Worm (Caenorhabditis elegans) whole organism, L2 larva: Measurements from ENCODE around the gene Y69H2.7.

Source experiments
- C34F6.9 ChIP-seq: fragments of 150-350 bp; optimal IDR thresholded peaks from 2 replicates; lab custom pipeline; 2014; ENCODE audit warnings: missing biosample characterization, missing genetic modification characterization
- R02D3.7 ChIP-seq: fragments of 150-350 bp; optimal IDR thresholded peaks from 2 replicates; lab custom pipeline; 2014; ENCODE audit warnings: missing biosample characterization, missing genetic modification characterization
- Y55F3AM.14 ChIP-seq: fragments of 200-800 bp; sonication (Bioruptor generic); optimal IDR thresholded peaks from 2 replicates; lab custom pipeline; 2018; ENCODE audit warnings: mild to moderate bottlenecking, missing genetic modification characterization, missing compliant biosample characterization
- ZK546.5 ChIP-seq: sonication (generic microtip); optimal IDR thresholded peaks from 2 replicates; lab custom pipeline; 2017; ENCODE audit warnings: missing biosample characterization, missing genetic modification characterization
- alr-1 ChIP-seq: fragments of 150-350 bp; optimal IDR thresholded peaks from 2 replicates; lab custom pipeline; 2014; ENCODE audit warnings: missing biosample characterization, missing genetic modification characterization
- ama-1 ChIP-seq: fragments of 150-350 bp; optimal IDR thresholded peaks from 2 replicates; lab custom pipeline; 2018; ENCODE audit warnings: inconsistent platforms
- ceh-16 ChIP-seq: fragments of 150-350 bp; optimal IDR thresholded peaks from 2 replicates; lab custom pipeline; 2014; ENCODE audit warnings: missing biosample characterization, missing genetic modification characterization
- ceh-82 ChIP-seq: fragments of 150-350 bp; optimal IDR thresholded peaks from 2 replicates; lab custom pipeline; 2014; ENCODE audit warnings: missing biosample characterization, missing genetic modification characterization
- crh-2 ChIP-seq: sonication (generic microtip); optimal IDR thresholded peaks from 2 replicates; lab custom pipeline; 2017; ENCODE audit warnings: missing biosample characterization, missing genetic modification characterization
- elt-1 ChIP-seq: fragments of 150-350 bp; optimal IDR thresholded peaks from 2 replicates; lab custom pipeline; 2014; ENCODE audit warnings: missing biosample characterization, missing genetic modification characterization
- elt-3 ChIP-seq: sonication (generic microtip); optimal IDR thresholded peaks from 2 replicates; lab custom pipeline; 2017; ENCODE audit warnings: missing biosample characterization, missing genetic modification characterization
- fos-1 ChIP-seq: fragments of 150-350 bp; optimal IDR thresholded peaks from 2 replicates; lab custom pipeline; 2014; ENCODE audit warnings: missing biosample characterization, missing genetic modification characterization
- gmeb-1 ChIP-seq: fragments of 150-350 bp; optimal IDR thresholded peaks from 2 replicates; lab custom pipeline; 2014; ENCODE audit warnings: missing biosample characterization, missing genetic modification characterization
- lin-13 ChIP-seq: fragments of 150-350 bp; optimal IDR thresholded peaks from 2 replicates; lab custom pipeline; 2014; ENCODE audit warnings: missing biosample characterization, missing genetic modification reagents, missing genetic modification characterization
- lin-39 ChIP-seq: fragments of 150-350 bp; optimal IDR thresholded peaks from 2 replicates; lab custom pipeline; 2014; ENCODE audit warnings: missing biosample characterization, missing genetic modification reagents, missing genetic modification characterization
- lsy-2 ChIP-seq, 2 experiments: fragments of 150-350 bp in 1 of 2; sonication (generic microtip) in 1 of 2; optimal IDR thresholded peaks; 2 replicates each; lab custom pipeline; 2014 to 2017; ENCODE audit warnings: missing biosample characterization in 2 of 2, missing genetic modification characterization in 2 of 2
- mbf-1 ChIP-seq: sonication (generic microtip); optimal IDR thresholded peaks from 2 replicates; lab custom pipeline; 2017; ENCODE audit warnings: missing biosample characterization, missing genetic modification characterization
- mdl-1 ChIP-seq, 2 experiments: fragments of 150-350 bp in 1 of 2; sonication (generic microtip) in 1 of 2; optimal IDR thresholded peaks; 2 replicates each; lab custom pipeline; 2017; ENCODE audit warnings: missing biosample characterization in 2 of 2, missing genetic modification characterization in 2 of 2
- nhr-11 ChIP-seq: fragments of 150-350 bp; optimal IDR thresholded peaks from 2 replicates; lab custom pipeline; 2014; ENCODE audit warnings: missing biosample characterization, missing genetic modification characterization
- nhr-12 ChIP-seq: fragments of 150-350 bp; optimal IDR thresholded peaks from 2 replicates; lab custom pipeline; 2014; ENCODE audit warnings: missing biosample characterization, missing genetic modification characterization
- nhr-129 ChIP-seq: fragments of 150-350 bp; optimal IDR thresholded peaks from 2 replicates; lab custom pipeline; 2014; ENCODE audit warnings: missing biosample characterization, missing genetic modification characterization
- nhr-23 ChIP-seq: fragments of 150-350 bp; optimal IDR thresholded peaks from 2 replicates; lab custom pipeline; 2014; ENCODE audit warnings: missing biosample characterization, missing genetic modification reagents, missing genetic modification characterization
- nhr-237 ChIP-seq: fragments of 150-350 bp; optimal IDR thresholded peaks from 2 replicates; lab custom pipeline; 2014; ENCODE audit warnings: missing biosample characterization, missing genetic modification characterization
- nhr-25 ChIP-seq: fragments of 150-350 bp; sonication (generic microtip); optimal IDR thresholded peaks from 3 replicates; lab custom pipeline; 2014; ENCODE audit warnings: missing biosample characterization, missing genetic modification characterization
- peb-1 ChIP-seq: fragments of 150-350 bp; optimal IDR thresholded peaks from 2 replicates; lab custom pipeline; 2014; ENCODE audit warnings: missing biosample characterization, missing genetic modification characterization
- sem-4 ChIP-seq: fragments of 150-350 bp; optimal IDR thresholded peaks from 2 replicates; lab custom pipeline; 2014; ENCODE audit warnings: missing biosample characterization, missing genetic modification reagents, missing genetic modification characterization
- sma-3 ChIP-seq: sonication (generic microtip); optimal IDR thresholded peaks from 2 replicates; lab custom pipeline; 2016; ENCODE audit warnings: missing genetic modification reagents, missing genetic modification characterization, missing compliant biosample characterization
- sma-9 ChIP-seq, 2 experiments: fragments of 150-350 bp in 1 of 2; sonication (generic microtip) in 1 of 2; optimal IDR thresholded peaks; 2 replicates each; lab custom pipeline; 2014 to 2016; ENCODE audit warnings: missing genetic modification characterization in 2 of 2, mild to moderate bottlenecking in 1 of 2, missing biosample characterization in 1 of 2, missing compliant biosample characterization in 1 of 2, missing genetic modification reagents in 1 of 2, moderate library complexity in 1 of 2
- snpc-4 ChIP-seq: fragments of 150-350 bp; optimal IDR thresholded peaks from 2 replicates; lab custom pipeline; 2014; ENCODE audit warnings: missing biosample characterization, missing genetic modification characterization
- unc-39 ChIP-seq: fragments of 150-350 bp; optimal IDR thresholded peaks from 2 replicates; lab custom pipeline; 2014; ENCODE audit warnings: missing biosample characterization, missing genetic modification characterization
- unc-55 ChIP-seq: fragments of 150-350 bp; sonication (generic microtip); optimal IDR thresholded peaks from 3 replicates; lab custom pipeline; 2014; ENCODE audit warnings: missing biosample characterization, missing genetic modification reagents, missing genetic modification characterization
- ztf-1 ChIP-seq: fragments of 200-800 bp; sonication (Bioruptor generic); conservative IDR thresholded peaks from 2 replicates; pipeline ENCODE4 v1.3.6; 2022; ENCODE audit warnings: missing genetic modification characterization, missing compliant biosample characterization
- ztf-11 ChIP-seq: sonication (generic microtip); optimal IDR thresholded peaks from 2 replicates; lab custom pipeline; 2017; ENCODE audit warnings: missing biosample characterization, missing genetic modification characterization
- ztf-4 ChIP-seq: fragments of 150-350 bp; optimal IDR thresholded peaks from 2 replicates; lab custom pipeline; 2014; ENCODE audit warnings: missing biosample characterization, missing genetic modification characterization

Y69H2.7 gene

ce11 chrV:18710045-18710490 is 20.3 kb downstream of the Y69H2.7 start:
- TF ChIP-seq gmeb-1 (tag; lab: Kevin White, UChicago) (no peak), Y55F3AM.14 (GFP tag; lab: Kevin White, UChicago) (no peak), unc-55 (peak; percentile 68), nhr-25 (tag; lab: Kevin White, UChicago) (no peak), lin-13 (GFP tag; lab: Kevin White, UChicago) (peak; percentile 33), peb-1 (tag; lab: Kevin White, UChicago) (no peak), ztf-11 (tag; lab: Kevin White, UChicago) (no peak), lsy-2 (tag; optimal IDR thresholded peaks at IDR 0.05; lab: Kevin White, UChicago) (peak in 1 of 2 experiments; percentile 64), nhr-12 (tag; lab: Kevin White, UChicago) (no peak), nhr-237 (tag; lab: Kevin White, UChicago) (no peak), snpc-4 (no peak), C34F6.9 (peak; percentile 28), crh-2 (tag; lab: Kevin White, UChicago) (no peak), ama-1 (no peak), R02D3.7 (tag; lab: Kevin White, UChicago) (no peak), mdl-1 (tag; optimal IDR thresholded peaks at IDR 0.05; lab: Kevin White, UChicago) (no peak), alr-1 (tag; lab: Kevin White, UChicago) (no peak), nhr-11 (tag; lab: Kevin White, UChicago) (no peak), sma-3 (no peak), ztf-1 (no peak), sem-4 (tag; lab: Kevin White, UChicago) (peak; percentile 88)

DNA sequence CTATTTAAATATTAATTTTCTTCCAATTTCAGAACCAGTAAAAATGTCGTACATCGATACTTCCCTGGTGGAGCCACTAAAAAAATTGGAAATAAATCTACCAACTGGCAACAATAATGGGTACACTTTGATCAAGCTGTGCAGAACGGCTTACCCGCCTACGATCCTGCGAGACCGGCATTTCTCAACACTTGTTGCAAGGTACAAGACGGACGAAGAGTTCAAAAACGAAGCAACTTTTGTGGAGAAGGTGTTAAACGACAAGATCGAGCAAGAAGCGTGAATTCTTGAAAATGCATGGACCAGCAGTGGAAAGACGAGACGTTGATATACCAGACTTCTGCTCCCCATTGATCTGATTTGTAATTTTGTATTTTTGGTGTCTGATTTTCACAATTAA is 21.6 kb downstream of the Y69H2.7 start:
- TF ChIP-seq nhr-237 (tag; lab: Kevin White, UChicago) (no peak), ceh-82 (no peak), ceh-16 (tag; lab: Kevin White, UChicago) (no peak), ZK546.5 (no peak), ztf-4 (tag; lab: Kevin White, UChicago) (no peak), fos-1 (tag; lab: Kevin White, UChicago) (no peak), elt-1 (tag; lab: Kevin White, UChicago) (no peak), unc-55 (no peak), mdl-1 (tag; optimal IDR thresholded peaks at IDR 0.05; lab: Kevin White, UChicago) (no peak)

DNA sequence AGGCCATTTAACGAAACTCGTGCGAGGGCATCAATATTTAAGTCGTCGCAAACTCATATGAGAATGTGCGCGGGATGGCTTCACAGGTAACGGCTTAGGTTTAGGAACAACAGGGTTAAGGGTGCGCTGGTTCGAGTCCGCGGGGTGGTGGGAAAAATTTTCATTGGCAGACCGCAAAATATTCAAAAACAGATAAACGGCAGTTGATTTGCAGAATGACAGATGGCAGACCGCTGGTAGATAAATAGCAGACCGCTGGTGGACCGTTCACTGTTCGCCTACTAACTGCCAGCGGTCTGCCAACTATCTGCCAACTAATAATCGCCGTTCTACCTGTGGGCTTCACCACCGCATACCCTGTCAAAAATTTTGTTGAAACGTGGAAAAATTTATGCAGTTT is 22.3 kb downstream of the Y69H2.7 start:
- TF ChIP-seq lin-13 (GFP tag; lab: Kevin White, UChicago) = no peak
- TF ChIP-seq ztf-4 (tag; lab: Kevin White, UChicago) = no peak
- no peak for TF ChIP-seq mbf-1 (tag; lab: Kevin White, UChicago)
- TF ChIP-seq C34F6.9 = no peak
- TF ChIP-seq unc-55 = no peak
- no peak for TF ChIP-seq ceh-16 (tag; lab: Kevin White, UChicago)
- TF ChIP-seq nhr-23 (tag; lab: Kevin White, UChicago) = no peak
- no peak for TF ChIP-seq Y55F3AM.14 (GFP tag; lab: Kevin White, UChicago)
- no peak for TF ChIP-seq lin-39
- TF ChIP-seq sma-9 (GFP tag; optimal IDR thresholded peaks at IDR 0.05; lab: Kevin White, UChicago) = no peak
- no peak for TF ChIP-seq sma-9 (tag; optimal IDR thresholded peaks at IDR 0.05; lab: Kevin White, UChicago)
- no peak for TF ChIP-seq nhr-237 (tag; lab: Kevin White, UChicago)
- TF ChIP-seq nhr-129 (tag; lab: Kevin White, UChicago) = no peak
- TF ChIP-seq nhr-11 (tag; lab: Kevin White, UChicago) = no peak
- no peak for TF ChIP-seq nhr-12 (tag; lab: Kevin White, UChicago)

ce11 chrV:18719412-18719811 is 29.6 kb downstream of the Y69H2.7 start:
- TF ChIP-seq nhr-23 (tag; lab: Kevin White, UChicago) = peak; percentile 34
- TF ChIP-seq sma-9 (GFP tag; optimal IDR thresholded peaks at IDR 0.05; lab: Kevin White, UChicago) = no peak
- no peak for TF ChIP-seq sma-9 (tag; optimal IDR thresholded peaks at IDR 0.05; lab: Kevin White, UChicago)

DNA sequence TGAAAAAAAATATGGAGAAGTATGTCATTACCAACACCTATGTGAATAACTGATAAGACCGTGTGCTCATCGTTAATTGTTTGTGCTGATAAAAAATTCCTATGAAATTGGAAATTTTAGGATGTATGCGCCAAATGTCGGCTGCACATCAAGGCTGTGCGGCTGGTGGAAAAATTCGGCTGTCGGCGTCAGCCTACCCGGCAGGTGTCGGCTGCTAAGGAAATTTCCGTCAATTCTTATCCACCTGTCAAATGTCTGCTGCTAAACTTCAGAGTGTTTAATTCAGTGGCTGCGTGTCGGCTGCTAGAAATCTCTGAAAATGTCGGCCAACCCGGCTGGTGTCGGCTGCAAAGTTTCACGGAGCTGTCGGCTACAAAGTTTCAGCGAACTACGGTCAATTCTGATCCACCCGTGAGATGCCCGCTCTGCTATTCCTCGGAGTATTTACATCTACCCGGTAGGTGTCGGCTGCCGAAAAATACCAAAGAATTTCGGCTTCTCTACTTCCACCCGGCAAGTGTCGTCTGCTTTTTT is 30.2 kb downstream of the Y69H2.7 start, which contains the start of gene Y17D7C.2:
Y17D7C.2 (minus strand) TSS at position 32 of the 534 bp plus-strand sequence.
- TF ChIP-seq fos-1 (tag; lab: Kevin White, UChicago) (peak; percentile 91), elt-3 (tag; lab: Kevin White, UChicago) (no peak), alr-1 (tag; lab: Kevin White, UChicago) (no peak), unc-39 (tag; lab: Kevin White, UChicago) (no peak)
